In the genomic region with DNA sequence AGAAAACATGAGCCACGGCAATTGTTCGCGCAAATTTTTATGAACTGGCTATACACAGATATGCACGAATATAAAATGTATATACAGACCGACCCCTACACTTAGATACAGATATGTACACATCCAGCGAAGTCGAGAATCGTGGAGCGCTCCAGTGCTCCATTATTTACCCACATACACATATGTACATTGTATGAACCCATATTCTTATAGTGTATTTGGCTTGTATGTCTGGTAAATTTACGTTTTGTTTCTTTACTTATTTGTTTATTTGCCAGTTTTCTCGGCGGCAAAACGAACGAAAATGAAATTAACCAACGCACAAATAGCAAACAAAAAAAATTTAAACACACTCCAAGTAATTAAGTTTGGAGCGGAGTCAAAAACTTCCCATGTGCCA, we compare ENCODE assay signal across 5 fruit fly cellular contexts.
A peak's percentile ranks its signal among the peaks of the same experiment; 100 is the strongest.
TF ChIP-seq lines count a peak whose summit lies in the region.

No protein-coding gene starts in this region.

- TF ChIP-seq CTCF in whole organism, embryonic (GFP tag; optimal IDR thresholded peaks at IDR 0.05; lab: Kevin White, UChicago) = no peak

TF ChIP-seq in whole organism, adult, 20 proteins besides CTCF, POLR2A, EP300 and RAD21:
- TF ChIP-seq bab1 (GFP tag; optimal IDR thresholded peaks at IDR 0.05; lab: Kevin White, UChicago) = no peak
- peak; percentile 3 for TF ChIP-seq cic (GFP tag; optimal IDR thresholded peaks at IDR 0.05; lab: Kevin White, UChicago)

TF ChIP-seq in whole organism, embryonic, 481 proteins besides CTCF, POLR2A, EP300 and RAD21 (continues in another document):
- TF ChIP-seq CG17385 (GFP tag; optimal IDR thresholded peaks at IDR 0.05; lab: Kevin White, UChicago) = peak; percentile 30
- TF ChIP-seq CG31388 (GFP tag; optimal IDR thresholded peaks at IDR 0.05; lab: Kevin White, UChicago) = no peak
- TF ChIP-seq CG12299 (tag; optimal IDR thresholded peaks at IDR 0.05; lab: Kevin White, UChicago) = peak; percentile 76
- TF ChIP-seq CG17361 (GFP tag; IDR thresholded peaks at IDR 0.05; lab: Robert Waterston, UW) = peak; percentile 34; the same call in 2 of the 3 replicates
- peak; percentile 60 for TF ChIP-seq Max (GFP tag; optimal IDR thresholded peaks at IDR 0.05; lab: Kevin White, UChicago)
- peak; percentile 77 for TF ChIP-seq MTF-1 (GFP tag; optimal IDR thresholded peaks at IDR 0.05; lab: Kevin White, UChicago; ENCODE audit: borderline replicate concordance)
- peak; percentile 2 for TF ChIP-seq CG4707 (GFP tag; optimal IDR thresholded peaks at IDR 0.05; lab: Kevin White, UChicago)
- 0 out of 3 replicates have a peak, but pooled peaks have one; percentile 20 for TF ChIP-seq gce (GFP tag; IDR thresholded peaks at IDR 0.05; lab: Robert Waterston, UW)
- TF ChIP-seq sqz (GFP tag; optimal IDR thresholded peaks at IDR 0.05; lab: Kevin White, UChicago) = peak; percentile 17
- peak; percentile 70 for TF ChIP-seq sug (tag; optimal IDR thresholded peaks at IDR 0.05; lab: Kevin White, UChicago)
- peak; percentile 46 for TF ChIP-seq CG18262 (tag; optimal IDR thresholded peaks at IDR 0.05; lab: Kevin White, UChicago)
- TF ChIP-seq CG13894 (tag; optimal IDR thresholded peaks at IDR 0.05; lab: Kevin White, UChicago) = peak; percentile 87
- no peak for TF ChIP-seq CG10565 (GFP tag; optimal IDR thresholded peaks at IDR 0.05; lab: Kevin White, UChicago)
- TF ChIP-seq kni (GFP tag; optimal IDR thresholded peaks at IDR 0.05; lab: Kevin White, UChicago) = peak; percentile 89
- TF ChIP-seq HLH4C (GFP tag; IDR thresholded peaks at IDR 0.05; lab: Robert Waterston, UW; ENCODE audit: partially characterized antibody) = no peak
- no peak for TF ChIP-seq HmgD (GFP tag; optimal IDR thresholded peaks at IDR 0.05; lab: Kevin White, UChicago)
- peak; percentile 44 for TF ChIP-seq dmrt11E (tag; optimal IDR thresholded peaks at IDR 0.05; lab: Kevin White, UChicago)
- no peak for TF ChIP-seq CG8290 (GFP tag; optimal IDR thresholded peaks at IDR 0.05; lab: Kevin White, UChicago)
- TF ChIP-seq CG8290 (tag; optimal IDR thresholded peaks at IDR 0.05; lab: Kevin White, UChicago) = peak in 1 of 2 experiments; percentile 85
- TF ChIP-seq sd (tag; optimal IDR thresholded peaks at IDR 0.05; lab: Kevin White, UChicago) = peak; percentile 37

TF ChIP-seq in whole organism, prepupa, 60 proteins besides CTCF, POLR2A, EP300 and RAD21:
- no peak for TF ChIP-seq CG7368 (GFP tag; optimal IDR thresholded peaks at IDR 0.05; lab: Kevin White, UChicago)
- no peak for TF ChIP-seq CG34406 (GFP tag; optimal IDR thresholded peaks at IDR 0.05; lab: Kevin White, UChicago)
- no peak for TF ChIP-seq fd85E (GFP tag; optimal IDR thresholded peaks at IDR 0.05; lab: Kevin White, UChicago)
- TF ChIP-seq CG15336 (GFP tag; IDR thresholded peaks at IDR 0.05; lab: Robert Waterston, UW) = no peak
- no peak for TF ChIP-seq CG10631 (GFP tag; optimal IDR thresholded peaks at IDR 0.05; lab: Kevin White, UChicago)
- TF ChIP-seq dsx (GFP tag; optimal IDR thresholded peaks at IDR 0.05; lab: Kevin White, UChicago; ENCODE audit: poor library complexity, severe bottlenecking) = peak; percentile 18
- TF ChIP-seq Hr39 (GFP tag; optimal IDR thresholded peaks at IDR 0.05; lab: Kevin White, UChicago) = no peak
- no peak for TF ChIP-seq vri (GFP tag; optimal IDR thresholded peaks at IDR 0.05; lab: Kevin White, UChicago)
- peak in 1 of 2 experiments; percentile 44 for TF ChIP-seq ss (GFP tag; optimal IDR thresholded peaks at IDR 0.05; lab: Kevin White, UChicago)
- peak; percentile 32 for TF ChIP-seq CG6808 (GFP tag; optimal IDR thresholded peaks at IDR 0.05; lab: Kevin White, UChicago)
- no peak for TF ChIP-seq spab (GFP tag; optimal IDR thresholded peaks at IDR 0.05; lab: Kevin White, UChicago)
- TF ChIP-seq Blimp-1 (GFP tag; optimal IDR thresholded peaks at IDR 0.05; lab: Kevin White, UChicago) = no peak
- TF ChIP-seq Smox (GFP tag; optimal IDR thresholded peaks at IDR 0.05; lab: Kevin White, UChicago) = no peak
- no peak for TF ChIP-seq CG8319 (GFP tag; optimal IDR thresholded peaks at IDR 0.05; lab: Kevin White, UChicago)
- TF ChIP-seq CG6792 (GFP tag; optimal IDR thresholded peaks at IDR 0.05; lab: Kevin White, UChicago) = no peak
- no peak for TF ChIP-seq CG11294 (GFP tag; IDR thresholded peaks at IDR 0.05; lab: Robert Waterston, UW)
- TF ChIP-seq CG6276 (GFP tag; optimal IDR thresholded peaks at IDR 0.05; lab: Kevin White, UChicago) = no peak
- TF ChIP-seq Eip93F (GFP tag; optimal IDR thresholded peaks at IDR 0.05; lab: Kevin White, UChicago) = no peak
- peak; percentile 72 for TF ChIP-seq Eip78C (GFP tag; lab: Kevin White, UChicago)
- no peak for TF ChIP-seq Ets21C (GFP tag; optimal IDR thresholded peaks at IDR 0.05; lab: Kevin White, UChicago)
- TF ChIP-seq fkh (GFP tag; optimal IDR thresholded peaks at IDR 0.05; lab: Kevin White, UChicago) = peak; percentile 99

TF ChIP-seq in whole organism, pupa, 21 proteins besides CTCF, POLR2A, EP300 and RAD21:
- TF ChIP-seq D1 (tag; optimal IDR thresholded peaks at IDR 0.05; lab: Kevin White, UChicago) = no peak
- peak; percentile 47 for TF ChIP-seq EcR (GFP tag; optimal IDR thresholded peaks at IDR 0.05; lab: Kevin White, UChicago)
- TF ChIP-seq CG15710 (tag; optimal IDR thresholded peaks at IDR 0.05; lab: Kevin White, UChicago) = no peak
- TF ChIP-seq CG32121 (GFP tag; IDR thresholded peaks at IDR 0.05; lab: Robert Waterston, UW) = 0 out of 2 replicates have a peak, but pooled peaks have one; percentile 11
- 0 out of 3 replicates have a peak, but pooled peaks have one; percentile 14 for TF ChIP-seq fd96Ca (GFP tag; IDR thresholded peaks at IDR 0.05; lab: Robert Waterston, UW)
- no peak for TF ChIP-seq Pif1A (GFP tag; optimal IDR thresholded peaks at IDR 0.05; lab: Kevin White, UChicago)

TF ChIP-seq in whole organism, wandering third instar larva, 38 proteins besides CTCF, POLR2A, EP300 and RAD21:
- TF ChIP-seq CrebA (GFP tag; optimal IDR thresholded peaks at IDR 0.05; lab: Kevin White, UChicago; ENCODE audit: borderline replicate concordance) = no peak
- no peak for TF ChIP-seq Abd-B (GFP tag; optimal IDR thresholded peaks at IDR 0.05; lab: Kevin White, UChicago)
- TF ChIP-seq dl (GFP tag; optimal IDR thresholded peaks at IDR 0.05; lab: Kevin White, UChicago; ENCODE audit: insufficient read depth in 1 of 2, partially characterized antibody in 2 of 2) = no peak
- TF ChIP-seq Rel (GFP tag; optimal IDR thresholded peaks at IDR 0.05; lab: Kevin White, UChicago) = no peak
- no peak for TF ChIP-seq Rel (tag; optimal IDR thresholded peaks at IDR 0.05; lab: Kevin White, UChicago)
- no peak for TF ChIP-seq woc (GFP tag; optimal IDR thresholded peaks at IDR 0.05; lab: Kevin White, UChicago)
- peak; percentile 88 for TF ChIP-seq Hr83 (GFP tag; optimal IDR thresholded peaks at IDR 0.05; lab: Kevin White, UChicago; ENCODE audit: poor library complexity, severe bottlenecking)
- TF ChIP-seq sv (GFP tag; optimal IDR thresholded peaks at IDR 0.05; lab: Kevin White, UChicago) = peak; percentile 6
- TF ChIP-seq Dfd (GFP tag; optimal IDR thresholded peaks at IDR 0.05; lab: Kevin White, UChicago) = no peak
- TF ChIP-seq CG9705 (GFP tag; optimal IDR thresholded peaks at IDR 0.05; lab: Kevin White, UChicago) = peak; percentile 47
- peak; percentile 65 for TF ChIP-seq h (GFP tag; optimal IDR thresholded peaks at IDR 0.05; lab: Kevin White, UChicago)
- peak; percentile 19 for TF ChIP-seq sage (GFP tag; optimal IDR thresholded peaks at IDR 0.05; lab: Kevin White, UChicago)
- TF ChIP-seq rgr (GFP tag; optimal IDR thresholded peaks at IDR 0.05; lab: Kevin White, UChicago) = peak; percentile 20
- TF ChIP-seq ey (GFP tag; optimal IDR thresholded peaks at IDR 0.05; lab: Kevin White, UChicago) = no peak
- no peak for TF ChIP-seq Jra (GFP tag; optimal IDR thresholded peaks at IDR 0.05; lab: Kevin White, UChicago)
- no peak for TF ChIP-seq lola (GFP tag; optimal IDR thresholded peaks at IDR 0.05; lab: Kevin White, UChicago)
- peak; percentile 2 for TF ChIP-seq OdsH (GFP tag; optimal IDR thresholded peaks at IDR 0.05; lab: Kevin White, UChicago)
